Worm (Caenorhabditis elegans) whole organism, L4 larva: ENCODE data around the gene F53H1.4.
"Not testable (repeated sequence)": the region's sequence is repeated elsewhere in the genome, so short reads cannot be mapped to it uniquely, and the experiment has no call there.

Source experiments
- F44E2.7 ChIP-seq: fragments of 200-800 bp; sonication (Bioruptor generic); IDR thresholded peaks from 2 replicates; pipeline ENCODE4 v2.1.2; 2022; ENCODE audit warnings: missing genetic modification characterization, missing compliant biosample characterization
- R02D3.7 ChIP-seq: fragments of 150-350 bp; sonication (generic microtip); optimal IDR thresholded peaks from 3 replicates; lab custom pipeline; 2014; ENCODE audit warnings: missing biosample characterization, missing genetic modification characterization
- Y48G9A.11 ChIP-seq: fragments of 200-800 bp; sonication (Bioruptor generic); IDR thresholded peaks from 2 replicates; pipeline ENCODE4 v1.3.6; 2022; ENCODE audit warnings: missing genetic modification reagents, missing genetic modification characterization, missing compliant biosample characterization
- Y5F2A.4 ChIP-seq: fragments of 200-800 bp; sonication (Bioruptor generic); optimal IDR thresholded peaks from 2 replicates; lab custom pipeline; 2018; ENCODE audit warnings: mild to moderate bottlenecking, missing genetic modification characterization, missing compliant biosample characterization
- ZK546.5 ChIP-seq, 2 experiments: sonication (generic microtip); optimal IDR thresholded peaks; 2 replicates each; lab custom pipeline; 2017; ENCODE audit warnings: missing biosample characterization in 2 of 2, missing genetic modification characterization in 2 of 2
- aha-1 ChIP-seq: fragments of 150-350 bp; peaks from one replicate; lab custom pipeline; 2014; ENCODE audit warnings: missing biosample characterization, missing genetic modification characterization
- ama-1 ChIP-seq: fragments of 150-350 bp; optimal IDR thresholded peaks from 2 replicates; lab custom pipeline; 2014; ENCODE audit warnings: inconsistent platforms, mixed read lengths
- arid-1 ChIP-seq: fragments of 200-800 bp; sonication (Bioruptor generic); conservative IDR thresholded peaks from 2 replicates; pipeline ENCODE4 v1.3.6; 2022; ENCODE audit warnings: missing genetic modification reagents, missing genetic modification characterization, missing compliant biosample characterization
- ctbp-1 ChIP-seq: fragments of 200-800 bp; sonication (Bioruptor generic); IDR thresholded peaks from 2 replicates; pipeline ENCODE4 v1.3.6; 2022; ENCODE audit warnings: missing genetic modification reagents, missing genetic modification characterization, missing compliant biosample characterization
- dmd-6 ChIP-seq: fragments of 200-800 bp; sonication (Bioruptor generic); IDR thresholded peaks from 2 replicates; pipeline ENCODE4 v1.3.6; 2022; ENCODE audit warnings: missing genetic modification reagents, missing genetic modification characterization, missing compliant biosample characterization
- dmd-8 ChIP-seq: fragments of 200-800 bp; sonication (Bioruptor generic); IDR thresholded peaks from 2 replicates; pipeline ENCODE4 v1.3.6; 2022; ENCODE audit warnings: missing genetic modification characterization, missing compliant biosample characterization
- dpl-1 ChIP-seq: fragments of 150-350 bp; optimal IDR thresholded peaks from 2 replicates; lab custom pipeline; 2014; ENCODE audit warnings: missing biosample characterization, missing genetic modification reagents, missing genetic modification characterization
- egl-43 ChIP-seq: fragments of 200-800 bp; sonication (Bioruptor generic); IDR thresholded peaks from 2 replicates; pipeline ENCODE4 v1.3.6; 2022; ENCODE audit warnings: missing genetic modification reagents, missing genetic modification characterization, missing compliant biosample characterization
- hif-1 ChIP-seq, 2 experiments: sonication (generic microtip); optimal IDR thresholded peaks; 2 replicates each; lab custom pipeline; 2016 to 2017; ENCODE audit warnings: missing compliant biosample characterization in 2 of 2, missing genetic modification characterization in 2 of 2, missing genetic modification reagents in 2 of 2, missing genotype in 2 of 2, mild to moderate bottlenecking in 1 of 2
- hlh-30 ChIP-seq: sonication (generic microtip); optimal IDR thresholded peaks from 2 replicates; lab custom pipeline; 2017; ENCODE audit warnings: antibody characterized with exemption, mild to moderate bottlenecking, missing genetic modification characterization, missing compliant biosample characterization; ENCODE audit not compliant: insufficient read depth
- lim-7 ChIP-seq: fragments of 200-800 bp; sonication (Bioruptor generic); IDR thresholded peaks from 2 replicates; pipeline ENCODE4 v1.3.6; 2022; ENCODE audit warnings: missing genetic modification characterization, missing compliant biosample characterization
- lin-38 ChIP-seq: fragments of 200-800 bp; sonication (Bioruptor generic); IDR thresholded peaks from 2 replicates; pipeline ENCODE4 v1.3.6; 2022; ENCODE audit warnings: missing genetic modification reagents, missing genetic modification characterization, missing compliant biosample characterization
- lir-3 ChIP-seq: sonication (generic microtip); optimal IDR thresholded peaks from 2 replicates; lab custom pipeline; 2016; ENCODE audit warnings: mild to moderate bottlenecking, missing genetic modification characterization, missing compliant biosample characterization
- lsy-2 ChIP-seq, 2 experiments: fragments of 150-350 bp in 1 of 2; sonication (generic microtip) in 1 of 2; optimal IDR thresholded peaks; 2 replicates each; lab custom pipeline; 2014 to 2017; ENCODE audit warnings: missing biosample characterization in 2 of 2, missing genetic modification characterization in 2 of 2
- mep-1 ChIP-seq: fragments of 150-350 bp; sonication (generic microtip); optimal IDR thresholded peaks from 3 replicates; lab custom pipeline; 2014; ENCODE audit warnings: missing biosample characterization, missing genetic modification characterization
- mes-2 ChIP-seq: sonication (generic microtip); optimal IDR thresholded peaks from 2 replicates; lab custom pipeline; 2016; ENCODE audit warnings: missing genotype, mild to moderate bottlenecking, missing genetic modification characterization, missing compliant biosample characterization; ENCODE audit not compliant: poor library complexity, severe bottlenecking
- nhr-10 ChIP-seq: fragments of 150-350 bp; optimal IDR thresholded peaks from 2 replicates; lab custom pipeline; 2014; ENCODE audit warnings: missing biosample characterization, missing genetic modification characterization
- nhr-102 ChIP-seq: sonication (generic microtip); optimal IDR thresholded peaks from 2 replicates; lab custom pipeline; 2016; ENCODE audit warnings: mild to moderate bottlenecking, missing genetic modification characterization, moderate library complexity, missing compliant biosample characterization
- nhr-111 ChIP-seq: fragments of 200-800 bp; sonication (Bioruptor generic); optimal IDR thresholded peaks from 2 replicates; lab custom pipeline; 2018; ENCODE audit warnings: mild to moderate bottlenecking, missing genetic modification characterization, missing compliant biosample characterization
- nhr-41 ChIP-seq: fragments of 200-800 bp; sonication (Bioruptor generic); IDR thresholded peaks from 2 replicates; pipeline ENCODE4 v1.3.6; 2022; ENCODE audit warnings: missing genetic modification reagents, missing genetic modification characterization, missing compliant biosample characterization
- nhr-6 ChIP-seq: fragments of 150-350 bp; optimal IDR thresholded peaks from 2 replicates; lab custom pipeline; 2014; ENCODE audit warnings: missing biosample characterization, missing genetic modification characterization
- pha-4 ChIP-seq, 2 experiments: fragments of 150-350 bp in 1 of 2; fragments of 200-800 bp in 1 of 2; sonication (Bioruptor generic) in 1 of 2; IDR thresholded peaks in 1 of 2; optimal IDR thresholded peaks in 1 of 2; 2 replicates each; pipeline versions ENCODE4 v1.3.6 to Lab custom; 2014 to 2022; ENCODE audit warnings: missing genetic modification characterization in 2 of 2, missing genetic modification reagents in 2 of 2, missing biosample characterization in 1 of 2, missing compliant biosample characterization in 1 of 2
- pqm-1 ChIP-seq: sonication (generic microtip); optimal IDR thresholded peaks from 2 replicates; lab custom pipeline; 2017; ENCODE audit warnings: missing biosample characterization, missing genetic modification characterization
- sdz-12 ChIP-seq: fragments of 200-800 bp; sonication (Bioruptor generic); optimal IDR thresholded peaks from 2 replicates; lab custom pipeline; 2018; ENCODE audit warnings: mild to moderate bottlenecking, missing genetic modification characterization, missing compliant biosample characterization
- set-16 ChIP-seq: fragments of 200-800 bp; sonication (Bioruptor generic); IDR thresholded peaks from 2 replicates; pipeline ENCODE4 v1.3.6; 2022; ENCODE audit warnings: missing genetic modification reagents, missing genetic modification characterization, missing compliant biosample characterization
- spr-1 ChIP-seq: sonication (generic microtip); optimal IDR thresholded peaks from 2 replicates; lab custom pipeline; 2016; ENCODE audit warnings: mild to moderate bottlenecking, missing genetic modification characterization, missing compliant biosample characterization
- spr-3 ChIP-seq: fragments of 200-800 bp; sonication (Bioruptor generic); optimal IDR thresholded peaks from 2 replicates; lab custom pipeline; 2018; ENCODE audit warnings: mild to moderate bottlenecking, missing genetic modification characterization, missing compliant biosample characterization
- unc-130 ChIP-seq: sonication (generic microtip); optimal IDR thresholded peaks from 2 replicates; lab custom pipeline; 2016; ENCODE audit warnings: missing genetic modification reagents, missing genetic modification characterization, missing compliant biosample characterization
- vab-7 ChIP-seq: fragments of 200-800 bp; sonication (Bioruptor generic); IDR thresholded peaks from 2 replicates; pipeline ENCODE4 v1.3.6; 2022; ENCODE audit warnings: missing genetic modification reagents, missing genetic modification characterization, missing compliant biosample characterization
- zfp-3 ChIP-seq: fragments of 200-800 bp; sonication (Bioruptor generic); conservative IDR thresholded peaks from 2 replicates; pipeline ENCODE4 v1.3.6; 2022; ENCODE audit warnings: missing genetic modification reagents, missing genetic modification characterization, missing compliant biosample characterization

The F53H1.4 gene

DNA sequence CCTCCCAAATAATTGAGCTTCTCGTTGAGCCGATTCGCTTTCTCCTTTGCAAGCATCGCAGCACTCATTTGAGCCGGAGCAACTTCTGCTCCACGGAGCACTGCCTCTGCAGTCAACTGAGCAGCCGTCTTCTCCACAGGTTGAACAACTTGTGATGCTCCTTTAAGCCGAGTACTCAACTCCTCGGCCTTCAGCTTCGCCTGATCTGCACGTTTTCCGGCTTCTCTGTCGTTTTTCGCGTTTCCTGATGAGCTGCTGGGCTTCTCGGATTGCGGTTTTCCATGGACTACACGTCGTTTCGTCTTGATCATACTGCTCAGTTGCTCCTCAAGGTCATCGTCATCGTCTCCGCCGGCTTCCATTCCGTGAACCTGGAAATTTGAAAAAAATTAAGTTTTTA, 11.0 kb upstream of the F53H1.4 start:
- peak; percentile 93 for TF ChIP-seq aha-1 (tag; lab: Kevin White, UChicago)
- no peak for TF ChIP-seq nhr-111 (GFP tag; lab: Kevin White, UChicago)
- no peak for TF ChIP-seq hlh-30 (tag; lab: Kevin White, UChicago)
- TF ChIP-seq vab-7, result no peak
- TF ChIP-seq pha-4 (GFP tag; IDR thresholded peaks at IDR 0.05; lab: Robert Waterston, UW), result no peak
- TF ChIP-seq pha-4 (tag; optimal IDR thresholded peaks at IDR 0.05; lab: Kevin White, UChicago), result no peak
- no peak for TF ChIP-seq egl-43 (GFP tag; lab: Robert Waterston, UW)
- no peak for TF ChIP-seq lir-3
- no peak for TF ChIP-seq pqm-1 (tag; lab: Kevin White, UChicago)
- no peak for TF ChIP-seq ctbp-1
- TF ChIP-seq nhr-10, result no peak
- no peak for TF ChIP-seq zfp-3
- TF ChIP-seq lim-7, result no peak
- peak; percentile 56; the same call in 1 of the 2 replicates for TF ChIP-seq set-16 (GFP tag; lab: Robert Waterston, UW)

DNA sequence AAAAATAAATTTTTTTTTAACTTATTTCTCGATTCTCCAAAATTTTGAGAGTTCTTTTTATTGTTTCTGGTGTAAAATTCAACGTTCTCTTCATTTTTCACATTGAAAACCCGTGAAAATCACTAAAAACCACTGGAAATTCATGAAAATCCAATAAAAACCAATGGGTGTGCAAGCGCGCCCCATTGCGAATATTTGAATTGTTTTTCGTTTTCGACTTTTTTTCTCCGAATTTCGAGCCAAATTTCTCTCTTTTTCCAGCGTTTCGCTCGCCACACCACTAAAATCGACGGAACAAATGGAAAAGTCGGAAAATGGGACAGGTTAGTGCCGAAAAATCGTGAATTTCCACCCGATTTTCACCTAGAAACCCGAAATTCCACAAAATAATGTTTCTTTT, 371 bp downstream of the F53H1.4 start:
- TF ChIP-seq F44E2.7 (no peak), lin-38 (peak; percentile 88), nhr-10 (no peak)

DNA sequence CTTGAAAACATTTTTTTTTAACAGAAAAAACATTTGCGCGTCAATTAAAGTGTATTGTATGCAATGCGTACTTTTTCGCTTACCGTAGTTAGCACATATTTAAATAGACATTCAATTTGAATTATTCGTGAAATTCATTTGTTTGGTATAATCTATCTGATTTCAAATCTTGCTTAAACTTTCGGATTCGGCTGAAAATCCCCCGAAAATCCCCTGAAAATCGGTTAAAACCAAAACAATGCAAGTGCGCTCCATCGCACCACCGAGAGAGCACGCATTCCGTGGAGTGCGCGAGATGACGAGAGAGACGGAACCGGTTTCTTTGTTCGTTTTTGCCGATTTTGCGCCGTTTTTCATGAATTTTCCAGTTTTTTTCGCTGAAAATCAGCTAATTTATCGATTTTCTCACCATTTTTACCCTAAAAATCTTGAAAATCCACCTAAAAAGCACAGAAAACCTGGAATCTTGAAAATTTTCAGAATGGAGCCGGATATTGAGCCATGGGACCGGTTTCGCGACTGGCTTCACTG, 18.8 kb downstream of the F53H1.4 start, which contains the start of gene F53H1.3:
Gene F53H1.3 (plus strand): TSS at position 481 of the 531 bp plus-strand sequence.
- TF ChIP-seq dmd-8 (GFP tag; lab: Robert Waterston, UW) (no peak), lin-38 (peak; percentile 96), dpl-1 (peak; percentile 40), Y48G9A.11 (GFP tag; lab: Robert Waterston, UW) (0 out of 2 replicates have a peak, but pooled peaks have one; percentile 46), hlh-30 (tag; lab: Kevin White, UChicago) (peak; percentile 16), lsy-2 (tag; optimal IDR thresholded peaks at IDR 0.05; lab: Kevin White, UChicago) (peak in 1 of 2 experiments; percentile 76), zfp-3 (no peak)

DNA sequence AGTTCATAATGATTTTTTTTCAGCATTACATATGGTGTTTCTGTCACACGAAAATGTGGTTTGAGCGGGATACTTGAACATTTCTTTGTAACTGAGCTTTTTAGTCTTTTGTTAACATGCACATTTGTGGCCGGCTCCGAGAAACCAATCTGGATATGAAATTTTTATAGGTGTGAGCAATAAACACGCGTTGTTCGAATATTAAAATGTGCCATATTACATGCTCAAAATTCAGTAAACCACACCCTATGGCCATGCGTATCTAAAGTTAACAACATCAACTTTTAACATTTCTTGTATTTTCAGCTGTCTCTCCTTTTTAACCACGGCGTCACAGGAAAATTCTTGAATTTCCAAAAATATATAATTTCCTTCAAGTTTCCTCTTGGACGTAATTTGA, 30.8 kb downstream of the F53H1.4 start, which contains the start of gene F58F6.6:
Gene F58F6.6 (plus strand): TSS at position 301 of the 400 bp plus-strand sequence.
- TF ChIP-seq sdz-12; Y48G9A.11 (GFP tag; lab: Robert Waterston, UW); nhr-102 (tag; lab: Kevin White, UChicago): not testable (repeated sequence)

DNA sequence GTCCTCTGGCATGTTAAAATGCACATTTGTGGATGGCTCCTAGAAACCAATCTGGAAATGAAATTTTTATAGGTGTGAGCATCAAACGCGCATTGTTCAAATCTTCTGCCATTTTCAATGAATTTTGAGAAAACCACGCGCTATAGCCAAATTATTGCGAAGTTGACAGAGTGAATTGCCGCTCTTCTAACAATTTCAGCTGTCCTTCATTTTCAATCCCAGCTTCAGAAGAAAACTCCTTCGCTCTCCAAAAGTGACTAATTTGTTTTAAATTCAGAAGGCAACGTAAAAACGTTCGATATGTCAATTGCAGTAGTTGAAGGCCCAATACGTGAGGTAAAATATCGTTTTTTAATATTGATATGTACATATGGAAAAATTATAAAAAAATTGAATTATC, 33.4 kb downstream of the F53H1.4 start, which contains the start of gene F58F6.5:
Gene F58F6.5 (plus strand): TSS at position 301 of the 400 bp plus-strand sequence.
- not testable (repeated sequence) for TF ChIP-seq arid-1 (GFP tag; lab: Robert Waterston, UW); ama-1; aha-1 (tag; lab: Kevin White, UChicago)
- TF ChIP-seq, all 104 proteins: peak for 0; not testable (repeated sequence) for 104

DNA sequence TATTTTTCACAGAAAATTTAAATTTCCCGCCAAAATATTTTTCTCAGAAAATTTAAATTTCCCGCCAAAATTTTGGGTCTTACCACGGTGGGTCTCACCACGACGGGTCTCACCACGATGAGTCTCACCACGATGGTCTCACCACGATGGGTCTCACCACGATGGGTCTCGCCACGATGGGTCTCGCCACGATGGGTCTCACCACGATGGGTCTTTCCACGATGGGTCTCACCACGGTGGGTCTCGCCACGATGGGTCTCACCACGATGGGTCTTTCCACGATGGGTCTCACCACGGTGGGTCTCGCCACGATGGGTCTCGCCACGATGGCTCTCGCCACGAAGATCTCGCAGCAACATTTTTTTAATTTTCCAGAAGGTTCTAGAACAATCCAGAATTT, 35.5 kb downstream of the F53H1.4 start:
- TF ChIP-seq set-16 (GFP tag; lab: Robert Waterston, UW), result peak; percentile 77

DNA sequence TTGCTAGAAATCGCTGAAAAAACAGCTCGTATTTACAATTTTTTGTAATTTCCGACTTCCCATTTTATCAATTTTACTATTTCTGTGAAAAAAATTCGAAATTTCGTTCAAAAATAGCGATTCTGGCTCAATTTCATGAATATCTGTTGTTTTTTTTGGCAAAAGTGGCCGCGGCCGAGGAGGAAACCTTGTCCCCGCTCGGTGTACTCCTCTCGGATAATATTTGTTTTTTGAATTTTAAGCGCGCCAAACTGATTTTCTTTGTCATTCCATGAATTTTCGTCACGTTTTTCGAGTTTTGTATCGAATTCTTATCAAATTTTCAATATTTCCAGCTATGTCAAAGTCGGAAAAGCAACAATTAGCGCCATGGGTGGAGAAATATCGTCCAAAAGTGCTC, 37.0 kb downstream of the F53H1.4 start, which contains the start of gene rfc-2:
Gene rfc-2 (plus strand): TSS at position 334 of the 400 bp plus-strand sequence.
- TF ChIP-seq dpl-1 (peak; percentile 63), nhr-6 (tag; lab: Kevin White, UChicago) (no peak), hif-1 (tag; optimal IDR thresholded peaks at IDR 0.05; lab: Kevin White, UChicago) (peak in 1 of 2 experiments; percentile 67), unc-130 (GFP tag; lab: Kevin White, UChicago) (peak; percentile 35), dmd-6 (peak; percentile 18; the same call in 1 of the 2 replicates), lsy-2 (tag; optimal IDR thresholded peaks at IDR 0.05; lab: Kevin White, UChicago) (peak in 1 of 2 experiments; percentile 42), spr-3 (GFP tag; lab: Kevin White, UChicago) (no peak), spr-1 (tag; lab: Kevin White, UChicago) (no peak), Y5F2A.4 (no peak), nhr-41 (no peak), mes-2 (tag; lab: Kevin White, UChicago) (peak; percentile 95), R02D3.7 (tag; lab: Kevin White, UChicago) (no peak), aha-1 (tag; lab: Kevin White, UChicago) (peak; percentile 94), mep-1 (peak; percentile 27), lin-38 (peak; percentile 47; the same call in 1 of the 2 replicates), ZK546.5 (tag; optimal IDR thresholded peaks at IDR 0.05; lab: Kevin White, UChicago) (no peak), hlh-30 (tag; lab: Kevin White, UChicago) (peak; percentile 12)
- TF ChIP-seq, all 104 proteins: peak for 10
